Worm (Caenorhabditis elegans): ENCODE results near the gene F55C5.17.

DNA sequence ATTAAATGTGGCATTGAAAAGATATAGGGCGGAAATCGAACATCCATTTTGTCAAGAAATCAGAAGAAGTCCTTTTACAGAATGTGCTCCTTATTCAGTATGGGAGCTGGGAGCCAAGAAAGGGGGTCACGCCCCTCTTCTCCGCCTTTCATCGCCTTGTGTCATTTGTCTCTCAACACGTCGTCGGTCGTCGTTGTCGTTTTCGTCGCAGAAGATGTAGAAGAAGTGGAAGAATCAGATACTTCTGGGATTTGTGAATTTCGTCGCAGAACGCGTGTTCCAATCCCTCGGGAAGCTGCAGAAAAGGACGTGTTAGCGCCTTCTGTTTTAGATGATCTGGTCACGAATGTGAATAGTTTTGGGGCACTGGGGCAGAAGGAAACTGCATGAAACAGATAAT, 25.4 kb upstream of the F55C5.17 start, which contains the start of gene bnc-1:
- TF ChIP-seq unc-62 (GFP tag; optimal IDR thresholded peaks at IDR 0.05) = no peak
- no peak for TF ChIP-seq ama-1 (optimal IDR thresholded peaks at IDR 0.05)
- no peak for TF ChIP-seq nhr-23 (tag; optimal IDR thresholded peaks at IDR 0.05)
- no peak for TF ChIP-seq blmp-1 (tag; optimal IDR thresholded peaks at IDR 0.05; ENCODE audit: insufficient read depth)
- TF ChIP-seq elt-3 (tag; optimal IDR thresholded peaks at IDR 0.05) = no peak
- no peak for TF ChIP-seq ZK546.5 (tag; optimal IDR thresholded peaks at IDR 0.05)
- no peak for TF ChIP-seq nhr-77 (tag; optimal IDR thresholded peaks at IDR 0.05)
- TF ChIP-seq nhr-6 (tag; optimal IDR thresholded peaks at IDR 0.05) = no peak
- TF ChIP-seq lin-39 (tag; optimal IDR thresholded peaks at IDR 0.05) = no peak
- TF ChIP-seq alr-1 (tag; optimal IDR thresholded peaks at IDR 0.05) = no peak
- no peak for TF ChIP-seq R02D3.7 (tag; optimal IDR thresholded peaks at IDR 0.05)

All from whole organism, L2 larva.